Fruit fly (Drosophila melanogaster) whole organism, embryonic: Measurements from ENCODE around the gene Psf3.

Source experiments
- Antp ChIP-seq: fragments of 200-800 bp; sonication (Bioruptor generic); optimal IDR thresholded peaks from 3 replicates; lab custom pipeline; 2016; ENCODE audit warnings: missing biosample characterization, missing genetic modification characterization
- Bgb ChIP-seq: fragments of 200-800 bp; sonication (Bioruptor generic); IDR thresholded peaks from 2 replicates; pipeline ENCODE4 v1.3.6; 2022; ENCODE audit warnings: missing biosample characterization, missing genetic modification characterization; ENCODE audit not compliant: partially characterized antibody
- C15 ChIP-seq: fragments of 200-800 bp; sonication (Bioruptor generic); IDR thresholded peaks from 3 replicates; pipeline ENCODE4 v1.3.6; 2022; ENCODE audit warnings: missing biosample characterization, missing genetic modification characterization
- CG11456 ChIP-seq: fragments of 200-800 bp; sonication (Bioruptor generic); IDR thresholded peaks from 3 replicates; pipeline ENCODE4 v1.3.6; 2022; ENCODE audit warnings: missing biosample characterization, missing genetic modification characterization
- CG12104 ChIP-seq: fragments of 200-800 bp; sonication (Bioruptor generic); optimal IDR thresholded peaks from 3 replicates; lab custom pipeline; 2016; ENCODE audit warnings: missing biosample characterization, missing genetic modification characterization
- CG12659 ChIP-seq: fragments of 200-800 bp; sonication (Bioruptor generic); optimal IDR thresholded peaks from 3 replicates; lab custom pipeline; 2017; ENCODE audit warnings: mild to moderate bottlenecking, missing biosample characterization, missing genetic modification reagents, missing genetic modification characterization
- CG14965 ChIP-seq: fragments of 200-800 bp; sonication (Bioruptor generic); optimal IDR thresholded peaks from 2 replicates; lab custom pipeline; 2016; ENCODE audit warnings: missing biosample characterization, missing genetic modification characterization, borderline replicate concordance
- CG15696 ChIP-seq: fragments of 200-800 bp; sonication (Bioruptor generic); optimal IDR thresholded peaks from 2 replicates; lab custom pipeline; 2019; ENCODE audit warnings: missing biosample characterization, mild to moderate bottlenecking, missing genetic modification characterization, moderate library complexity
- CG16779 ChIP-seq: fragments of 200-800 bp; sonication (Bioruptor generic); IDR thresholded peaks from 2 replicates; pipeline ENCODE4 v1.3.6; 2022; ENCODE audit warnings: missing biosample characterization, missing genetic modification characterization
- CG2199 ChIP-seq: fragments of 200-800 bp; sonication (Bioruptor generic); IDR thresholded peaks from 3 replicates; pipeline ENCODE4 v1.3.6; 2022; ENCODE audit warnings: missing biosample characterization, missing genetic modification characterization
- CG2678 ChIP-seq: fragments of 200-800 bp; sonication (Bioruptor generic); optimal IDR thresholded peaks from 3 replicates; lab custom pipeline; 2019; ENCODE audit warnings: missing biosample characterization, mild to moderate bottlenecking, missing genetic modification characterization, moderate library complexity
- CG33213 ChIP-seq: fragments of 200-800 bp; sonication (Bioruptor generic); optimal IDR thresholded peaks from 3 replicates; lab custom pipeline; 2016; ENCODE audit warnings: missing biosample characterization, missing genetic modification characterization
- CG4360 ChIP-seq: fragments of 200-800 bp; sonication (Bioruptor generic); IDR thresholded peaks from 2 replicates; pipeline ENCODE4 v1.3.6; 2022; ENCODE audit warnings: missing biosample characterization, missing genetic modification characterization
- CG8089 ChIP-seq: fragments of 200-800 bp; sonication (Bioruptor generic); optimal IDR thresholded peaks from 3 replicates; lab custom pipeline; 2016; ENCODE audit warnings: missing biosample characterization, missing genetic modification characterization
- CG8290 ChIP-seq, 3 experiments: fragments of 200-800 bp; sonication (Bioruptor generic); optimal IDR thresholded peaks; 2 replicates each; lab custom pipeline; 2016 to 2019; ENCODE audit warnings: missing biosample characterization in 3 of 3, missing genetic modification characterization in 3 of 3, mild to moderate bottlenecking in 2 of 3, moderate library complexity in 1 of 3
- CG9609 ChIP-seq: fragments of 200-800 bp; sonication (Bioruptor generic); optimal IDR thresholded peaks from 3 replicates; lab custom pipeline; 2016; ENCODE audit warnings: missing biosample characterization, missing genetic modification characterization
- Gug ChIP-seq: fragments of 200-800 bp; sonication (Bioruptor generic); IDR thresholded peaks from 4 replicates; pipeline ENCODE4 v1.3.6; 2022; ENCODE audit warnings: missing biosample characterization, missing genetic modification characterization
- Med ChIP-seq: fragments of 200-800 bp; sonication (Bioruptor generic); peaks from one replicate; lab custom pipeline; 2016; ENCODE audit warnings: missing biosample characterization, missing genetic modification characterization, mild to moderate bottlenecking, inconsistent platforms, moderate library complexity
- Rx ChIP-seq: fragments of 200-800 bp; sonication (Bioruptor generic); IDR thresholded peaks from 2 replicates; pipeline ENCODE4 v1.3.6; 2022; ENCODE audit warnings: missing biosample characterization, missing genetic modification characterization
- amos ChIP-seq: fragments of 200-800 bp; sonication (Bioruptor generic); IDR thresholded peaks from 2 replicates; pipeline ENCODE4 v1.3.6; 2022; ENCODE audit warnings: missing biosample characterization, missing genetic modification characterization; ENCODE audit not compliant: partially characterized antibody
- bbx ChIP-seq: fragments of 200-800 bp; sonication (Bioruptor generic); IDR thresholded peaks from 2 replicates; pipeline ENCODE4 v1.3.6; 2022; ENCODE audit warnings: missing biosample characterization, missing genetic modification characterization; ENCODE audit not compliant: partially characterized antibody
- ci ChIP-seq: fragments of 200-800 bp; sonication (Bioruptor generic); IDR thresholded peaks from 3 replicates; pipeline ENCODE4 v1.3.6; 2022; ENCODE audit warnings: missing biosample characterization, missing genetic modification characterization
- eyg ChIP-seq: fragments of 200-800 bp; sonication (Bioruptor generic); optimal IDR thresholded peaks from 3 replicates; lab custom pipeline; 2016; ENCODE audit warnings: missing biosample characterization, missing genetic modification characterization
- grn ChIP-seq: fragments of 200-800 bp; sonication (Bioruptor generic); optimal IDR thresholded peaks from 3 replicates; lab custom pipeline; 2017; ENCODE audit warnings: missing biosample characterization, missing genetic modification characterization
- her ChIP-seq: fragments of 200-800 bp; sonication (Bioruptor generic); optimal IDR thresholded peaks from 2 replicates; lab custom pipeline; 2016; ENCODE audit warnings: missing biosample characterization, missing genetic modification characterization
- kni ChIP-seq: fragments of 200-800 bp; sonication (Bioruptor generic); optimal IDR thresholded peaks from 3 replicates; lab custom pipeline; 2017; ENCODE audit warnings: mild to moderate bottlenecking, missing biosample characterization, missing genetic modification reagents, missing genetic modification characterization
- knrl ChIP-seq: fragments of 200-800 bp; sonication (Bioruptor generic); IDR thresholded peaks from 3 replicates; pipeline ENCODE4 v1.3.6; 2022; ENCODE audit warnings: missing biosample characterization, missing genetic modification characterization; ENCODE audit not compliant: partially characterized antibody
- lilli ChIP-seq: fragments of 200-800 bp; sonication (Bioruptor generic); optimal IDR thresholded peaks from 3 replicates; lab custom pipeline; 2016; ENCODE audit warnings: missing biosample characterization, missing genetic modification characterization
- lola ChIP-seq, 3 experiments: fragments of >200 bp in 2 of 3; fragments of 200-800 bp in 1 of 3; sonication (Bioruptor generic) in 1 of 3; optimal IDR thresholded peaks; 2 replicates each; lab custom pipeline; 2017 to 2019; ENCODE audit warnings: missing biosample characterization in 3 of 3, missing genetic modification characterization in 3 of 3, mild to moderate bottlenecking in 1 of 3, moderate library complexity in 1 of 3
- prd ChIP-seq, 3 experiments: fragments of >200 bp in 2 of 3; fragments of 200-800 bp in 1 of 3; sonication (Bioruptor generic) in 1 of 3; optimal IDR thresholded peaks in 2 of 3; IDR thresholded peaks in 1 of 3; 2 replicates in 2 of 3; 3 replicates in 1 of 3; pipeline versions ENCODE4 v1.3.6 to Lab custom; 2017 to 2022; ENCODE audit warnings: missing biosample characterization in 1 of 3, missing genetic modification characterization in 1 of 3
- sd ChIP-seq: fragments of 200-800 bp; sonication (Bioruptor generic); optimal IDR thresholded peaks from 3 replicates; lab custom pipeline; 2018; ENCODE audit warnings: missing biosample characterization, mild to moderate bottlenecking, missing genetic modification characterization, moderate library complexity
- sens ChIP-seq: fragments of 200-800 bp; sonication (Bioruptor generic); peaks from one replicate; lab custom pipeline; 2016; ENCODE audit warnings: missing biosample characterization, missing genetic modification characterization
- slbo ChIP-seq: fragments of 200-800 bp; sonication (Bioruptor generic); IDR thresholded peaks from 2 replicates; pipeline ENCODE4 v1.3.6; 2022; ENCODE audit warnings: missing biosample characterization, missing genetic modification characterization
- sna ChIP-seq: fragments of 200-800 bp; sonication (Bioruptor generic); IDR thresholded peaks from 2 replicates; pipeline ENCODE4 v1.3.6; 2022; ENCODE audit warnings: missing biosample characterization, missing genetic modification characterization; ENCODE audit not compliant: partially characterized antibody
- tup ChIP-seq: fragments of 200-800 bp; sonication (Bioruptor generic); optimal IDR thresholded peaks from 2 replicates; lab custom pipeline; 2016; ENCODE audit warnings: missing biosample characterization, mild to moderate bottlenecking, missing genetic modification characterization, moderate library complexity
- zfh1 ChIP-seq: fragments of 200-800 bp; sonication (Bioruptor generic); IDR thresholded peaks from 3 replicates; pipeline ENCODE4 v1.3.6; 2022; ENCODE audit warnings: missing biosample characterization, missing genetic modification characterization

Psf3 gene

DNA sequence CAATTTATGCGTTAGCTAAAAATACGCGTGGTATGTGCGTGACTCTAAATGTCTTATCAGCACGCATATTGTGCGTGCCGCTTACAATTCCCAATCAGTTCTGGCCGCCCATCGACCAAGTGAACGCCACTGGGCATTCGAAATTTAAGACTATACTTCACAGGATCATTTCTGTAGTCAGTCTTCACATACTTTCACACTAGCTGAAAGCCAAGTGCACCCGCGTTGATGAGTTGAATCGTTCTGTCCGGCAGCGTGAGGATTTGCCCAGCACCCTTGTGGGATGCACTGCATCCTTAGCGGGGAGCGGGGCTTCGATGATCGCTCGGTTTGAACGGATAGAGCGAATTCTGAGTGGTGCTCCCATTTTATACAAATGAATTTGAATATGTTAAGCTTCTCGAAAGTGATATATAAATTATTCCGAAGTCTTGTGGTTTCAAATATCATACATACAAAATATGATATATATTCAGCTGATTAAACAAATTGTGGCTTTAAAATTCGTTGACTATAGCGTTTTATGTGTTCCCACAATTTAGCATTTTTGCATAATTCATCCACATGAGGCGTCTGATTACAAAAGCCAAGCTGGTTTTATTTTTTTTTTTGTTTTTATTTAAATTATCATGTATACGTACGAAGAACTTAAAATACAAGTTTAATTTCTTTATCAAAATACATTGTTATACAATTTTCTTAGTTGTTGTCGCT lies 37.5 kb downstream of the Psf3 start (continued):
- 0 out of 2 replicates have a peak, but pooled peaks have one; percentile 34 for TF ChIP-seq bbx
- peak; percentile 52 for TF ChIP-seq sens (GFP tag; lab: Kevin White, UChicago)
- no peak for TF ChIP-seq CG12104 (GFP tag; lab: Kevin White, UChicago)
- TF ChIP-seq CG15696: peak; percentile 14
- peak; percentile 20 for TF ChIP-seq Antp (GFP tag; lab: Kevin White, UChicago)
- 0 out of 2 replicates have a peak, but pooled peaks have one; percentile 20 for TF ChIP-seq CG16779 (GFP tag; lab: Robert Waterston, UW)
- no peak for TF ChIP-seq eyg (GFP tag; lab: Kevin White, UChicago)
- TF ChIP-seq amos (GFP tag; lab: Robert Waterston, UW): peak; percentile 26; the same call in 1 of the 2 replicates
- TF ChIP-seq CG14965 (GFP tag; lab: Kevin White, UChicago): no peak
- peak; percentile 0 for TF ChIP-seq CG33213 (GFP tag; lab: Kevin White, UChicago)
- TF ChIP-seq Med (GFP tag; lab: Kevin White, UChicago): peak; percentile 83
- peak; percentile 31 for TF ChIP-seq lilli (GFP tag; lab: Kevin White, UChicago)
- no peak for TF ChIP-seq her
- TF ChIP-seq CG2678 (tag; lab: Kevin White, UChicago): peak; percentile 14
- 0 out of 3 replicates have a peak, but pooled peaks have one; percentile 11 for TF ChIP-seq zfh1 (GFP tag; lab: Robert Waterston, UW)
- 0 out of 3 replicates have a peak, but pooled peaks have one; percentile 50 for TF ChIP-seq CG2199
- no peak for TF ChIP-seq prd (optimal IDR thresholded peaks at IDR 0.05; lab: Kevin White, UChicago)
- peak; percentile 26; the same call in 1 of the 3 replicates for TF ChIP-seq prd (GFP tag; IDR thresholded peaks at IDR 0.05; lab: Robert Waterston, UW)
- TF ChIP-seq knrl: peak; percentile 31; the same call in 1 of the 3 replicates
- TF ChIP-seq slbo (GFP tag; lab: Robert Waterston, UW): peak; percentile 28
- peak; percentile 43; the same call in 1 of the 2 replicates for TF ChIP-seq Bgb (GFP tag; lab: Robert Waterston, UW)
- no peak for TF ChIP-seq CG8290 (GFP tag; optimal IDR thresholded peaks at IDR 0.05; lab: Kevin White, UChicago)
- peak in 1 of 2 experiments; percentile 21 for TF ChIP-seq CG8290 (tag; optimal IDR thresholded peaks at IDR 0.05; lab: Kevin White, UChicago)
- peak; percentile 8 for TF ChIP-seq sd (tag; lab: Kevin White, UChicago)
- TF ChIP-seq CG8089 (GFP tag; lab: Kevin White, UChicago): no peak
- TF ChIP-seq kni: no peak
- no peak for TF ChIP-seq CG11456 (GFP tag; lab: Robert Waterston, UW)
- 0 out of 4 replicates have a peak, but pooled peaks have one; percentile 15 for TF ChIP-seq Gug

DNA sequence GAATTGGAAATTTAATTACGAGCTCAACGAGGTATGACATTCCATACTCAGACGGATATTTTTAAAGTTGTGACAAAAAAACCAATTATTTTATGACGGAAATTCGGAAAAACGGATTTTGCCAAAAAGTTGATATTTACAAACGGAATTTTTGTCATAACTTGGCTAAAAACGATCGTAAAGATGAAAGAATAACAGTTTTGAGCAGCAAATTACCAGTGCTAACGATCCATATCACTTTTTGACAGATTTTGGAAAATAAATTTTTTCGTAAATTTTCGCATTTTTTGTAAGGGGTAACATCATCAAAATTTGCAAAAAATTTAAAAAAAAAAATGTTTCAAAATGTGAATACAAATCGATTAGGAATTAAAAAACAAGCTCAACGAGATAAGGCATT lies 45.2 kb downstream of the Psf3 start:
- TF ChIP-seq sd (tag; lab: Kevin White, UChicago) (no peak), CG12659 (GFP tag; lab: Kevin White, UChicago) (no peak), CG9609 (GFP tag; lab: Kevin White, UChicago) (no peak), CG4360 (GFP tag; lab: Robert Waterston, UW) (no peak), ci (GFP tag; lab: Robert Waterston, UW) (no peak), sna (GFP tag; lab: Robert Waterston, UW) (no peak), lola (GFP tag; optimal IDR thresholded peaks at IDR 0.05; lab: Kevin White, UChicago) (no peak), tup (no peak), grn (GFP tag; lab: Kevin White, UChicago) (no peak), Rx (GFP tag; lab: Robert Waterston, UW) (no peak), C15 (GFP tag; lab: Robert Waterston, UW) (no peak)
